Fruit fly (Drosophila melanogaster): ENCODE data around the gene MED19.
"Not testable (repeated sequence)": the region's sequence is repeated elsewhere in the genome, so short reads cannot be mapped to it uniquely, and the experiment has no call there.

DNA sequence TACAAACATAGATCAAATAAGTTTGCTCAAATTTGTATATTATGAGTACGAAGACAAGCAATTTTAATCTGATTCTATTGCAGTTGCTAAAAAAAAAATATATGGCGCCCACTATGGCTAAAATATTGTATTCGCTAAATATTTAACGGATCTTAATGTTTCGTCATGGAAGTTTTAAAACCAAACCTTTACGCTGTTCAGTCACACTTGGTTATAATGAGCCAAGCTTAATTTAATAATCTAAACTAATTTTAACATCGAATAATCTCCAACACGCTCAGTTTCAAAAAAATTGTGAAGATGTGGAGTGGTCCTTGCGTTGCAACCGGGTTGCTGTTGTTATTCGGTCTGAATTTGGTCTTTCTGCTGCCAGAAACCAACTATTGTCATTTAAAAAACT, 11.9 kb upstream of the MED19 start, which contains the start of gene CG34002:
- TF ChIP-seq CTCF, CG8478 (optimal IDR thresholded peaks at IDR 0.05): not testable (repeated sequence)
